Fruit fly (Drosophila melanogaster): ENCODE measurements around the gene CG13028.

- TF ChIP-seq GATAd (GFP tag; optimal IDR thresholded peaks at IDR 0.05), result no peak
- TF ChIP-seq sv (GFP tag; optimal IDR thresholded peaks at IDR 0.05), result no peak
- TF ChIP-seq OdsH (GFP tag; optimal IDR thresholded peaks at IDR 0.05), result no peak
- TF ChIP-seq Jra (GFP tag; optimal IDR thresholded peaks at IDR 0.05), result no peak
- TF ChIP-seq dl (GFP tag; optimal IDR thresholded peaks at IDR 0.05; ENCODE audit: insufficient read depth in 1 of 2, partially characterized antibody in 2 of 2), result no peak
- TF ChIP-seq Hr83 (GFP tag; optimal IDR thresholded peaks at IDR 0.05; ENCODE audit: poor library complexity, severe bottlenecking), result no peak
- no peak for TF ChIP-seq Abd-B (GFP tag; optimal IDR thresholded peaks at IDR 0.05)
- no peak for TF ChIP-seq Dfd (GFP tag; optimal IDR thresholded peaks at IDR 0.05)
- TF ChIP-seq h (GFP tag; optimal IDR thresholded peaks at IDR 0.05), result no peak
- TF ChIP-seq HLH106 (tag; optimal IDR thresholded peaks at IDR 0.05), result no peak
Measured at dm6 chr3L:16876785-16877468, 46.1 kb upstream of the CG13028 start, which contains the start of gene CG32170.

Measured in whole organism, wandering third instar larva.